Worm (Caenorhabditis elegans) whole organism, young adult: ENCODE measurements around the gene kbp-4.

Experiments
- C06A6.2 ChIP-seq: fragments of 200-800 bp; sonication (Bioruptor generic); conservative IDR thresholded peaks from 2 replicates; pipeline ENCODE4 v1.3.6; 2022; ENCODE audit warnings: missing genetic modification characterization, missing compliant biosample characterization
- F22D6.2 ChIP-seq: sonication (generic microtip); optimal IDR thresholded peaks from 2 replicates; lab custom pipeline; 2016; ENCODE audit warnings: mild to moderate bottlenecking, missing genetic modification characterization, missing compliant biosample characterization
- F23B12.7 ChIP-seq: sonication (generic microtip); optimal IDR thresholded peaks from 2 replicates; lab custom pipeline; 2017; ENCODE audit warnings: missing genetic modification characterization, mild to moderate bottlenecking, missing compliant biosample characterization, antibody characterized with exemption, moderate library complexity; ENCODE audit not compliant: insufficient read depth
- F33H1.4 ChIP-seq: fragments of 200-800 bp; sonication (Bioruptor generic); IDR thresholded peaks from 2 replicates; pipeline ENCODE4 v1.3.6; 2022; ENCODE audit warnings: missing genetic modification reagents, missing genetic modification characterization, missing compliant biosample characterization
- K11D2.4 ChIP-seq: fragments of 200-800 bp; sonication (Bioruptor generic); IDR thresholded peaks from 2 replicates; pipeline ENCODE4 v1.3.6; 2022; ENCODE audit warnings: missing genetic modification reagents, missing genetic modification characterization, missing compliant biosample characterization
- K12H6.12 ChIP-seq: fragments of 200-800 bp; sonication (Bioruptor generic); optimal IDR thresholded peaks from 2 replicates; lab custom pipeline; 2018; ENCODE audit warnings: mild to moderate bottlenecking, missing genetic modification characterization, missing compliant biosample characterization
- T26A5.8 ChIP-seq: sonication (generic microtip); optimal IDR thresholded peaks from 2 replicates; lab custom pipeline; 2016; ENCODE audit warnings: missing genetic modification characterization, missing compliant biosample characterization
- Y79H2A.3 ChIP-seq: fragments of 200-800 bp; sonication (Bioruptor generic); conservative IDR thresholded peaks from 2 replicates; pipeline ENCODE4 v1.3.6; 2022; ENCODE audit warnings: missing genetic modification reagents, missing genetic modification characterization, missing compliant biosample characterization
- atf-7 ChIP-seq: sonication (generic microtip); optimal IDR thresholded peaks from 2 replicates; lab custom pipeline; 2017; ENCODE audit warnings: mild to moderate bottlenecking, missing genetic modification characterization, missing compliant biosample characterization
- bed-1 ChIP-seq: fragments of 200-800 bp; sonication (Bioruptor generic); IDR thresholded peaks from 2 replicates; pipeline ENCODE4 v1.3.6; 2022; ENCODE audit warnings: missing genetic modification reagents, missing genetic modification characterization, missing compliant biosample characterization
- ccch-3 ChIP-seq: fragments of 200-800 bp; sonication (Bioruptor generic); optimal IDR thresholded peaks from 2 replicates; lab custom pipeline; 2018; ENCODE audit warnings: mild to moderate bottlenecking, missing genetic modification characterization, missing compliant biosample characterization
- cebp-1 ChIP-seq, 2 experiments: fragments of 200-800 bp in 1 of 2; sonication (Bioruptor generic) in 1 of 2; sonication (generic microtip) in 1 of 2; IDR thresholded peaks in 1 of 2; optimal IDR thresholded peaks in 1 of 2; 2 replicates each; pipeline versions ENCODE4 v1.3.6 to Lab custom; 2017 to 2022; ENCODE audit warnings: missing compliant biosample characterization in 2 of 2, missing genetic modification characterization in 2 of 2, mild to moderate bottlenecking in 1 of 2, missing genetic modification reagents in 1 of 2, moderate library complexity in 1 of 2
- cebp-2 ChIP-seq: fragments of 200-800 bp; sonication (Bioruptor generic); IDR thresholded peaks from 2 replicates; pipeline ENCODE4 v1.3.6; 2022; ENCODE audit warnings: missing genetic modification characterization, missing compliant biosample characterization
- ceh-40 ChIP-seq: fragments of 200-800 bp; sonication (Bioruptor generic); IDR thresholded peaks from 2 replicates; pipeline ENCODE4 v1.3.6; 2022; ENCODE audit warnings: missing genetic modification characterization, missing compliant biosample characterization
- ceh-91 ChIP-seq: fragments of 200-800 bp; sonication (Bioruptor generic); IDR thresholded peaks from 2 replicates; pipeline ENCODE4 v1.3.6; 2022; ENCODE audit warnings: missing genetic modification reagents, missing genetic modification characterization, missing compliant biosample characterization
- egrh-3 ChIP-seq: fragments of 200-800 bp; sonication (Bioruptor generic); IDR thresholded peaks from 2 replicates; pipeline ENCODE4 v1.3.6; 2022; ENCODE audit warnings: missing genetic modification reagents, missing genetic modification characterization, missing compliant biosample characterization
- him-1 ChIP-seq: sonication (generic microtip); optimal IDR thresholded peaks from 2 replicates; lab custom pipeline; 2016; ENCODE audit warnings: missing genotype, missing genetic modification reagents, missing genetic modification characterization, missing compliant biosample characterization
- hmg-1.2 ChIP-seq: fragments of 200-800 bp; sonication (Bioruptor generic); IDR thresholded peaks from 2 replicates; pipeline ENCODE4 v1.3.6; 2022; ENCODE audit warnings: missing genetic modification reagents, missing genetic modification characterization, missing compliant biosample characterization
- let-607 ChIP-seq, 2 experiments: fragments of 200-800 bp in 1 of 2; sonication (Bioruptor generic) in 1 of 2; sonication (generic microtip) in 1 of 2; optimal IDR thresholded peaks; 2 replicates each; lab custom pipeline; 2016 to 2018; ENCODE audit warnings: mild to moderate bottlenecking in 2 of 2, missing compliant biosample characterization in 2 of 2, missing genetic modification characterization in 2 of 2, moderate library complexity in 2 of 2, missing genotype in 1 of 2
- lin-35 ChIP-seq, 3 experiments: fragments of 150-350 bp in 2 of 3; sonication (generic microtip) in 1 of 3; optimal IDR thresholded peaks; 2 replicates each; lab custom pipeline; 2014 to 2018; ENCODE audit warnings: missing biosample characterization in 3 of 3, missing genetic modification characterization in 3 of 3, missing genetic modification reagents in 3 of 3
- lsy-27 ChIP-seq: sonication (generic microtip); optimal IDR thresholded peaks from 2 replicates; lab custom pipeline; 2017; ENCODE audit warnings: missing genetic modification characterization, mild to moderate bottlenecking, missing compliant biosample characterization, antibody characterized with exemption, missing genotype, borderline replicate concordance; ENCODE audit not compliant: insufficient read depth
- mcd-1 ChIP-seq: fragments of 200-800 bp; sonication (Bioruptor generic); IDR thresholded peaks from 2 replicates; pipeline ENCODE4 v1.3.6; 2022; ENCODE audit warnings: missing genetic modification reagents, missing genetic modification characterization, missing compliant biosample characterization
- rcor-1 ChIP-seq: fragments of 200-800 bp; sonication (Bioruptor generic); IDR thresholded peaks from 2 replicates; pipeline ENCODE4 v1.3.6; 2022; ENCODE audit warnings: missing genetic modification reagents, missing genetic modification characterization, missing compliant biosample characterization
- rec-8 ChIP-seq, 2 experiments: sonication (generic microtip); optimal IDR thresholded peaks; 2 replicates each; lab custom pipeline; 2016; ENCODE audit warnings: mild to moderate bottlenecking in 2 of 2, missing genetic modification characterization in 2 of 2, missing genetic modification reagents in 2 of 2, missing genotype in 2 of 2, missing biosample characterization in 1 of 2, missing compliant biosample characterization in 1 of 2, moderate library complexity in 1 of 2
- snpc-3.4 ChIP-seq: sonication (generic microtip); optimal IDR thresholded peaks from 2 replicates; lab custom pipeline; 2017; ENCODE audit warnings: missing genetic modification characterization, mild to moderate bottlenecking, missing compliant biosample characterization, antibody characterized with exemption, moderate library complexity, missing genotype, missing genetic modification reagents
- unc-62 ChIP-seq: fragments of 150-350 bp; optimal IDR thresholded peaks from 2 replicates; lab custom pipeline; 2014; ENCODE audit warnings: missing biosample characterization, missing genetic modification reagents, missing genetic modification characterization
- zfh-2 ChIP-seq: fragments of 200-800 bp; sonication (Bioruptor generic); conservative IDR thresholded peaks from 2 replicates; pipeline ENCODE4 v1.3.6; 2022; ENCODE audit warnings: missing genetic modification reagents, missing genetic modification characterization, missing compliant biosample characterization
- ztf-18 ChIP-seq: sonication (generic microtip); optimal IDR thresholded peaks from 2 replicates; lab custom pipeline; 2016; ENCODE audit warnings: missing genotype, mild to moderate bottlenecking, missing genetic modification characterization, missing compliant biosample characterization

kbp-4 gene

DNA sequence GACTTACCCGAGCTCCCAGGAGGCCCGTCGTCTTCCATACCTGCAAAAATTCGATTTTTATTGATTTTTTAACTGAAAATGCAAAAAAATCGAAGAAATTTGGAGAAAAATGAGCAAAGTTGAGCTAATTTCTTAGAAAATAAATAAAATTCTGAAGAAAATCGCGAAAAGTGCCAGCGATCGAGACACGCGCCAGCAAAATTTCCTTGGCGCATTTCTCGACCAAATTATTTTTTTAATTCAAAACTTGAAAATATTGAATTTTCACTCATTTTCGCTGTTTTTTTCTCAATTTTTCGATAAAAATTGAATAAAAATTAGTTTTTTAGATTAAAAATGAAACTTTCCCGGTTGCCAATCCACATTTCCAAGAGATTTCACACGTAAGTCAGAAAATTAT lies 43.5 kb upstream of the kbp-4 start, which contains the start of the genes chin-1 and BE0003N10.1:
TSS of gene chin-1 (minus strand) at position 40 of the 400 bp plus-strand sequence.
TSS of gene BE0003N10.1 (plus strand) at position 320 of the 400 bp plus-strand sequence.
- peak in 1 of 3 experiments; percentile 35 for TF ChIP-seq lin-35 (GFP tag; optimal IDR thresholded peaks at IDR 0.05; lab: Kevin White, UChicago)
- TF ChIP-seq ztf-18 = peak; percentile 92
- TF ChIP-seq F23B12.7 (tag; lab: Kevin White, UChicago) = peak; percentile 7
- TF ChIP-seq mcd-1 = peak; percentile 72
- no peak for TF ChIP-seq cebp-1 (GFP tag; IDR thresholded peaks at IDR 0.05; lab: Robert Waterston, UW)
- TF ChIP-seq cebp-1 (tag; optimal IDR thresholded peaks at IDR 0.05; lab: Kevin White, UChicago) = peak; percentile 31
- TF ChIP-seq ccch-3 = no peak
- TF ChIP-seq K11D2.4 (GFP tag; lab: Robert Waterston, UW) = no peak
- TF ChIP-seq F33H1.4 (GFP tag; lab: Robert Waterston, UW) = peak; percentile 41

DNA sequence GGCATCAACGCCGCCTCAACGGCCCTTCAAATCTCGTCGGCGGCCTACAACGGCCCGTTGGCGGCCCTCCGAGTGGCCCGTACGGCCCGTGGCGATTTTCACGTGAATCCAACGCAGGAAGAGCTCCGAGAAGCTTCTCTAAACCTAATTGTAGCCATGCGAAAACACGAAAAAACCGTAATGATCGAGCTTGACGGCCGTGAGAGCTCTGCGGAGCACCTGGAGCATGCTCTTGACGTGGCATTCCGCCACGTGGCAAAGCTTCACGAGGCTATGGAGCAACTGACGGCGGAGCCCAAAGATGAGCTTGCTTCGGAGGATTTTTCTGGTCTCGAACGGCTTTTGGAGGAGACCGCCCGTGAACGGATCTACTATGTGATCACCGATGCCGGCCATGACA lies 40.6 kb upstream of the kbp-4 start:
- no peak for TF ChIP-seq rcor-1 (GFP tag; lab: Robert Waterston, UW)
- TF ChIP-seq zfh-2 (GFP tag; lab: Robert Waterston, UW) = peak; percentile 75
- no peak for TF ChIP-seq lsy-27 (tag; lab: Kevin White, UChicago)
- no peak for TF ChIP-seq atf-7

DNA sequence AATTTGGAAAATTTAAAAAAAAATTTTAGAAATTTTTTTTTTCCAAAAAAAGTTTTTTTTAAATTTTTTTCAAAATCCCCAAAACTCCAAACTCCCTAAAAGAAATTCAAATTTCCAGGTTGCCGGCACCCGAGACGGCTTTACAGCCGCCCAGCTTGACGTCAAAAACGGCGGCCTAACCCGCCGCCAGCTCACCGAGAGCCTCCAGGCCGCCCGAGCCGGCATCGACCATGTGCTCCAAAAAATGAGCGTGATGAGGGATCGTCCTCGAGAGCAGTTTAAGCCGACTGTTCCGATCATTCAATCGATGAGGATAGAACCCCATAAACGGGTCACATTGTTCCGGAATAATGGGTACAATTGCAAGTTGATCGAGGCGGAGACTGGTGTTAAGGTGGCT lies 36.9 kb upstream of the kbp-4 start:
- TF ChIP-seq egrh-3 (GFP tag; lab: Robert Waterston, UW) (peak; percentile 45; the same call in 1 of the 2 replicates), F23B12.7 (tag; lab: Kevin White, UChicago) (no peak), zfh-2 (GFP tag; lab: Robert Waterston, UW) (peak; percentile 76)

DNA sequence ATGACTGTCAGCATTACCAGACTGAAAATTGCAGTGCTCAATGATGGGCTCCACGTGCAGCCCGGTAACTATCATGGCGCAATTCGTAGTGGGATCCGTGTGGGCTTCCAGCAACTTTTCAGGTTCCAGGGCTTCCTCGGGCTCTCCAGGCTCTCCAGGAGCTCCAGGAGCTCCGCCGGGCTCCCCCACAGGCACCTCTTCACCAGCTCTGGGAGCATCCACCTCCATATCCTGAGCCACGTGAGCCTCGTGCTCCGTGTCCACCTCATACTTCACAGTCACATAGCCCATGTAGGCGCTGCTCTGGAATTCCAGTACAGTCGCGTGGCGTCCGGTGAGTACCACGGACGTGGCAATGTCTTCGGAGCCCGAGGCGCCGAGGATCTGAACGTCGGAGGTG lies 28.8 kb upstream of the kbp-4 start:
- TF ChIP-seq ceh-40 = no peak
- peak; percentile 85 for TF ChIP-seq zfh-2 (GFP tag; lab: Robert Waterston, UW)
- TF ChIP-seq bed-1 (GFP tag; lab: Robert Waterston, UW) = no peak
- no peak for TF ChIP-seq snpc-3.4 (tag; lab: Kevin White, UChicago)
- peak; percentile 85 for TF ChIP-seq egrh-3 (GFP tag; lab: Robert Waterston, UW)
- no peak for TF ChIP-seq rec-8 (tag; optimal IDR thresholded peaks at IDR 0.05; lab: Kevin White, UChicago)
- TF ChIP-seq Y79H2A.3 (GFP tag; lab: Robert Waterston, UW) = no peak

DNA sequence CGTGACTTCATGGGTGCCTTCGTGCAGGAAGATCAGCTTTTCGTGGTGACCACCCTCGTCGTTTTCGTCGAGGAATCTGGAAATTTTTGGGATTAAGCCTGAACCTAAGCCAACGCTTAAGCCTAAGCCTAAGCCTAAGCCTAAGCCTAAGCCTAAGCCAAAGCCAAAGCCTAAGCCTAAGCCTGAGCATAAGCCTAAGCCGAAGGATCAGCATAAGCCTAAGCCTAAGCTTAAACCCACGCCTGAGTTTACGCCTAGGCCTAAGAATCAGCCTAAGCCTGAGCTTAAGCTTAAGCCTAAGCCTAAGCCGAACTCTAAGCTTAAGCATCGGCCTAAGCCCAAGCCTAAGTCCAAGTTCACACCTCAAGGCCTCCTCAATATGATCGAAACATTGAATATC lies 28.4 kb upstream of the kbp-4 start:
- TF ChIP-seq ceh-40 (no peak), let-607 (tag; optimal IDR thresholded peaks at IDR 0.05; lab: Kevin White, UChicago) (no peak), zfh-2 (GFP tag; lab: Robert Waterston, UW) (0 out of 2 replicates have a peak, but pooled peaks have one; percentile 21), cebp-2 (GFP tag; lab: Robert Waterston, UW) (no peak)
- TF ChIP-seq, all 124 proteins: peak for 1

DNA sequence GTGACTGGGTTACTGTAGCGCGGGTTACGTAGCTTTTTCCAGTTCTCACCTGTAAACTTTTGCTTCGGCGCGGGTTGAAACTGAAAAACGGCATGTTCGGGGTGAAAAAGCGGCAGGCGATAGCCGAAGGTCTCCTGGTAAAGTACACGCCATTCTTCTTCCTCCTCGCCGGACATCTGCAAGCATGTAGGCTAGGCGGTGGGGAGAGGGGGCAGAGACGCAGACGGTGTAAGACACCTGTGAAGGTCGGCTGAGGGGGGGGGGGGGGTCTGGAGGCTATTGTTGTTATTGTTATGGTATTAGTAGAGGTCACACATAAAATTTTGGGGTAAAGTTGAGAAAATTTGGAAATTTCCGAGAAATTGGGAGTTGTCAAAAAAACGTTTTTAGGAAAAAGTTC lies 27.6 kb upstream of the kbp-4 start, which contains the start of gene fbxo-11.2:
TSS of gene fbxo-11.2 (minus strand) at position 176 of the 400 bp plus-strand sequence.
- TF ChIP-seq hmg-1.2 (GFP tag; lab: Robert Waterston, UW) = peak; percentile 34; the same call in 1 of the 2 replicates
- 0 out of 2 replicates have a peak, but pooled peaks have one; percentile 21 for TF ChIP-seq mcd-1
- no peak for TF ChIP-seq ceh-91 (GFP tag; lab: Robert Waterston, UW)
- TF ChIP-seq cebp-1 (GFP tag; IDR thresholded peaks at IDR 0.05; lab: Robert Waterston, UW) = no peak
- peak; percentile 9 for TF ChIP-seq cebp-1 (tag; optimal IDR thresholded peaks at IDR 0.05; lab: Kevin White, UChicago)
- TF ChIP-seq egrh-3 (GFP tag; lab: Robert Waterston, UW) = peak; percentile 80; the same call in 1 of the 2 replicates
- TF ChIP-seq C06A6.2 = no peak
- TF ChIP-seq zfh-2 (GFP tag; lab: Robert Waterston, UW) = peak; percentile 88
- TF ChIP-seq unc-62 (GFP tag; lab: Kevin White, UChicago) = no peak
- no peak for TF ChIP-seq F22D6.2
- no peak for TF ChIP-seq K12H6.12 (tag; lab: Kevin White, UChicago)
- no peak for TF ChIP-seq T26A5.8 (tag; lab: Kevin White, UChicago)
- no peak for TF ChIP-seq him-1 (tag; lab: Kevin White, UChicago)
- TF ChIP-seq, all 124 proteins: peak for 5
